Fruit fly (Drosophila melanogaster) Kc167 (cell line): ENCODE data around the gene Coq2.

Experiments
- Myc ChIP-seq: fragments of >200 bp; optimal IDR thresholded peaks from 2 replicates; lab custom pipeline; 2017; ENCODE audit warnings: missing external identifiers
- Sin3A ChIP-seq: fragments of >200 bp; optimal IDR thresholded peaks from 2 replicates; lab custom pipeline; 2018; ENCODE audit warnings: missing external identifiers
- h ChIP-seq: fragments of >200 bp; optimal IDR thresholded peaks from 3 replicates; lab custom pipeline; 2018; ENCODE audit warnings: missing external identifiers
- insv ChIP-seq: fragments of >200 bp; optimal IDR thresholded peaks from 3 replicates; lab custom pipeline; 2018; ENCODE audit warnings: missing external identifiers
- psq ChIP-seq: fragments of >200 bp; optimal IDR thresholded peaks from 2 replicates; lab custom pipeline; 2017; ENCODE audit warnings: missing external identifiers
- ttk ChIP-seq: sonication (Bioruptor generic); optimal IDR thresholded peaks from 2 replicates; lab custom pipeline; 2017; ENCODE audit warnings: missing external identifiers

Coq2 gene

DNA sequence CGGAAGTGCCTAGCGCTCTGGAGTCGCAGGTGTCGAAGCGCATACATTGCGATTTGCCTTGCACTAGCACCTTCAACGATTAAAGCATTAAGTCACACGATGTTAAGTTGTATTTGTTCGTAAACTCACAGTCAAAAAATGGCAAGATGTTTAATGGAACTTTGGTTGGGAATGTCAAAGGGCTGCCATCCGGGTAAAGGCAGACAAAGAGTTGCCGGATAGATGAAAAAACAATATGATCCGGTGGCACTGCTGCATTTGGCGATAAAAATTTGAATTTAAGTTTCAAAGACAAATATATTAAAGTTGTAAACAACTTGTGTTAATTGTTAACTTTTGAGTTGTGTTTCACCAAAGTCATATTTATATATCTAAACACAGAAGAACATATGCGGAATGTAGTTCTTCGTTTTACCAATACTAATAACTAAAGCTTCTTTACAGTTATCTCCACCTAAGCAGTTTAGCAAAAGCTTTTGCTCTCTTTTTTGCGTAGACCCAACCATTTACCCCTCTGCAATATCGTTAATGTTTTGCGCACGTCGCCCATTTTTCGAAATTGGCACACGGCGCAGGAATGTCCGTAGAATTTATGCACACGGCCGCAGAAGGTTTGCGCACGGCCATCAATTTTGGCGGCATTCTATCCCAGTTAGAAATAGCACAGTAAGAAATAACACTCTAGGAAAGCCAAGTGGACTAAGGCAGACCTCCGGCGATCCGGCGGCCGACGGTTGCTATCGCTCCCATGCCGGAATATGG, at the start of gene Coq2:
Gene Coq2 (minus strand): TSS at position 200 of the 762 bp plus-strand sequence.
- no peak for TF ChIP-seq Myc

DNA sequence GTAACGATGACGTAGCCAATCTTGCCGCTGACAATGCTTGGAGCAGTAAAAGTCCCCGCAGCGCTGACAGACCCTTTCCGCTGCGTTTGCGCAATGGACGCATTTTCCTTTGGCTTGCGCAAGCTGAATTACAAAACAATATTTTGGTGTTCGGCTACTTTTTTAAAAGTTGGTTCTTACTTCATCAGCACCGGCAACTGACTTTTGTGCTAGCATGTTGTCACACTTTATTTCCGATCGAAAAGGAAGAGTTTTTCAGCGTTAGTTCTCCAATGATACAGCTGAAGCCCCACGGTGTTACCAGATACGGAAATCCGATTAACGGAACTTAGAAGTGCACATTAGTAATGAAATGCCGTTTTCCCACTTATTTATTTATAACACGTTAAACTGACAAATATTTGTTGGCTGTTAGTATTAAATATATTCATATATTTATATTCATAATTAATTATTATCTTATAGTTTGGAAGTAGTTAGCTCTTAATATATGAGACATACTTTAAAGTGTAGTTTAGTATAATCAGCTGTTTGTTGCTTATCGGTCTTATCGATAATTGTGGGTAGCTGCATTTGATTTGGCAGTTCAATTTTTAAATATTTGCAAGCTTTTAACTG, 46.0 kb upstream of the Coq2 start, which contains the start of the genes Veneno and CG7963:
Gene Veneno (minus strand): TSS at position 296 of the 618 bp plus-strand sequence.
Gene CG7963 (plus strand): TSS at position 568 of the 618 bp plus-strand sequence.
- TF ChIP-seq h (lab: Kevin White, UChicago), result no peak
- TF ChIP-seq ttk (lab: Kevin White, UChicago), result no peak
- no peak for TF ChIP-seq Myc

DNA sequence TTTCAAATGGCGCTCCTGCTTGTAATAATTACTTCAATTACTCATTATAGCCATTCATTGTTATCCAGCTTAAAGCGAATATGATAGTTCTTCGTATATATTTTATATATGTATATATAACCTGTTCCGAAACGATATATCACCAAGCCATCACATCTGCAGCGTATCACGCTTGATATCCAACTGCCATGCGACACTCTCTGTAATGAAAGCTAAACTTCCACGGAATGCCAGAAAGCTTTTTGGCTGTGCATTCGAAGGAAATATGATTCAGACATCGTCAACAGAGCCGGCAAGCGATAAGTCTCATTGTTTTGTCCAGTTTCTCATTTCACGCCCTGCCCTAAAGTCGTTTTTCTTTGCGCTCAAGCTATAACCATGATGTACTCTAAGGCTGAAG, 41.7 kb upstream of the Coq2 start:
- TF ChIP-seq insv (lab: Kevin White, UChicago) (no peak), psq (lab: Kevin White, UChicago) (no peak), ttk (lab: Kevin White, UChicago) (no peak), h (lab: Kevin White, UChicago) (no peak), Sin3A (lab: Kevin White, UChicago) (no peak), Myc (no peak)

DNA sequence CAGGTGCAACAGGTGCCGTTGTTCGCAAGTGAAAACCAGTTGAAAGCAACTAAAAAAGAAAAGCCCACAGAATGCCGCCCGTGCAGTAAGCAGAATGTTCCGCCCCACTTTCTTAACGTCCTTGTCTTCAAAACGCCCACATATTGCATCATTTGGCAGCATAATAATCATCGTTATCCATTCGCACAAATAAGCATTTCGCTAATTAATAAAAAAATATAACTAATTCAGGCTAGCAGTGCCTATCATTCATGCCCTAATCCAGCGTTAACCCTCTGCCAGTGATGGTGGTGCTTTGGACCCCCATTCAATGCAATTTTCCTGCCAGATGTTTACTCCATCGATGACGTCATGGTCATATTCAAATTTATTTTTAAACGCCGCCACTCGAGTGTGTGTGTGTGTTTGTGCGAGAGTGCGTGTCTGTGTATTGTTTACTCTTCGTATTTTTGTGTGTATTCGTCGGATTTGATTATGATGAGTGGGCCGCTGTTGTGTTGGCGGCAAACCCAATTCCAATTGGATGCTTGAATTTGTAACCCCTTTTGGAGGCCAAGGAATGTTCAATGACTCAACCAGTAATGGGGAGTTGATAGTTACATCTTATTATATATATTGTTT, 41.1 kb upstream of the Coq2 start:
- TF ChIP-seq psq (lab: Kevin White, UChicago) (no peak), insv (lab: Kevin White, UChicago) (no peak), ttk (lab: Kevin White, UChicago) (no peak), h (lab: Kevin White, UChicago) (no peak), Myc (no peak), Sin3A (lab: Kevin White, UChicago) (no peak)

DNA sequence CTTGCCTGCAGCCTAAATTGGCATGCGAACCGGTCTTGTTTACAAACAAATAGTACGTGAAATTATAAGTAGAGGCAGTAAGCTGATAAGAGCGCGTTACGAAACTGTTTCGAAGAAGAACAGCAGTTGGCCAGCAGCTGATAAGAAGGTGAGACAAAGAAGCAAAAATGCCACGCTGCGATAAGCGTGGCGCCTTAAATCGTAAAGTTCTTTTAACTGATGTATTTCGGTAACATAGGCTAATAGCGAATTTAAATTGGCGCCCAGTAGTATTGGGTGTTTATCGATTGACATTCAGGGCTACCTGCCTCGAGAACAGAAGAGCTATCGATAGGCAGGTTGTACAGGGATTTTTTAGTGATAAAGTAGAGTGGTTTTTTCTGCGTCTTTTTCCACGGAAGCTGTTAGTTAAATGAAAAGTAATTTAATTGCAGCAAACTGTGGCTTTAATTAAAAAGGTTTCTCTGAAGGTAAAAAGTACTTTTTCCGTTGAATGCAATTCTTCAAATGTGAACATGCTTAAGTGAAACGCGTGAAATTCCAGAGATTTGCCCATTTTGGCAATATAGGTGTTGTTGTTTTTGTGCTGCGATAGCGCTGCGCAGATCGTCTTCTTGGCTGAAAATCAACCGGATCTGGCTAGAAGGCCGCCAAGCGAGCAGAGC, 40.4 kb upstream of the Coq2 start, which contains the start of gene stck:
Gene stck (plus strand): TSS at position 353 of the 665 bp plus-strand sequence.
- TF ChIP-seq insv (lab: Kevin White, UChicago) (no peak), Sin3A (lab: Kevin White, UChicago) (no peak), ttk (lab: Kevin White, UChicago) (no peak), Myc (no peak), h (lab: Kevin White, UChicago) (no peak), psq (lab: Kevin White, UChicago) (no peak)

DNA sequence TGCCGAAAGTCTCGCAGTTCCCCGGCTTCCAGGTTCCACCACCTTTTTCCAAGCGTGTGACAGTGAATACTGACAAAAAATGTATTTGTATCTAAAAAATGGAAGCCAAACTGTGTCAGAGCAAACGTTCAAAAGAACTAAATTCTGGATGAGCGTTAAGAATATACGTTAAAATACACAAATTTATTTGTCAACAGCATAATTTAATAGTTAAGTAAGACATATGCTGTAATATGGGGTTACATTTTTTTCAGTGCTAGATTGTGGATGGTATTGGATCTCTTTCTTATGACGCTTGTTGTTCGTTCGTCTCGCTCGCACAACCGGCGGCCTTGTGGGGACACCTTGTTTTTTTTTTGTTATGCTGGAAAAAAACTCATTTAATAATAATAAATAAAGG, 39.2 kb upstream of the Coq2 start:
- no peak for TF ChIP-seq Sin3A (lab: Kevin White, UChicago)
- TF ChIP-seq psq (lab: Kevin White, UChicago), result no peak
- TF ChIP-seq insv (lab: Kevin White, UChicago), result no peak
- TF ChIP-seq ttk (lab: Kevin White, UChicago), result no peak
- no peak for TF ChIP-seq Myc
- TF ChIP-seq h (lab: Kevin White, UChicago), result no peak

DNA sequence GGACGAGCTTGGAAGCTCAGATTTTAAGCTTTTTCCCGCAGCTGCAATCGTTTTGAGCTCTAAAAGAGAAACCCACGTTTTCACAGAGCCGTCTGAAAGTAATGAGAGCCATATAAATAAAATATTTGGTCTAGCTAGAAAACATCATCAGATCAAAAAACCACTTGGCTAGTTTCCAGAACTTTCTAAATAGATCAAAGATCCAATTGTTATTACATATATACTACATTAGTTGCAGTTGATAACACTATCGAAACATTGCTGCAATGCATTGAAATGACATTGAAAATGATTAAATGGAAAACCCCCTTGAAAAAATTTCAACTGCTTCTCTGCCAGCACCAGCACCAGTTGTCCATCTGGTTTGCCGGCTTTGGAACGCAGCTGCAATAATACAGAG, 38.6 kb upstream of the Coq2 start:
- TF ChIP-seq Sin3A (lab: Kevin White, UChicago) (no peak), insv (lab: Kevin White, UChicago) (no peak), Myc (no peak), psq (lab: Kevin White, UChicago) (no peak), h (lab: Kevin White, UChicago) (no peak), ttk (lab: Kevin White, UChicago) (no peak)

DNA sequence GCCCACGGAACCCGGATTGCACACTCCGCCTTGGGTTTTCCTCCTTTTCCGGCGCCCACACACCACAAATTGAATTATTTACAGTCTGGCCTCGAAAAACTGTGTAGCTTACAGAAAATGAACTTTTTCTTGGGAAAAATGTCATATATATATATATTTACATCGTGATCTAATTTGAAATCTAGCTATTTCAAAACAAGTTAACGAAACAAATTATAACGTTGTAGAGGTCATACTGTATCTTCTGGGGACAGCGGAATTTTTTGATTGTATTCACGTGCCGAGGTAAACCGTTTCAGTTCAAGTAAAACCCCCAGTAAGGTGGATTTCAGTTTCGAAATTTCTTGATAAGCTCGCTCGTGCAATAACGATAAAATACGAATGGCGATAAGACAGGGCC, 38.1 kb upstream of the Coq2 start:
- TF ChIP-seq h (lab: Kevin White, UChicago) (no peak), Myc (no peak), ttk (lab: Kevin White, UChicago) (no peak), psq (lab: Kevin White, UChicago) (no peak), insv (lab: Kevin White, UChicago) (no peak), Sin3A (lab: Kevin White, UChicago) (no peak)

DNA sequence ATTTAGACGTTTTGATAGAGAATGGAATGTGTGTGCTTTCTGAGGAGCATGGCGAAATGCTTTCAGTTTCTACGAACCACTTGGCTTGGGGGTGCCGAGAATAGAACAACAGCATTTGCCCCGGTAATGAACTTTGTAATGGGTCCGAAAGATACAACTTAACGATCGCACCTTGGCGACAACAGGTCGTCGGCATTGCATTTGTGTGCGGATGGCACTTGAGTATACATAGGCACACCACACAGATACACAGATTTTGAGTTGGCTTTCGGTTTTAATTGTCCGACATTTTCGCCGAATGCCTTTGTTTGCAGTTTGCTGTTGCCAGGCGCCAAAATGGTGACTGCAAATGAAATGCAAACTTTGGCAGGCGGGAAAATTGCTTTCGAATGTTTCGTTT, 37.7 kb upstream of the Coq2 start:
- TF ChIP-seq h (lab: Kevin White, UChicago) (no peak), insv (lab: Kevin White, UChicago) (no peak), psq (lab: Kevin White, UChicago) (no peak), ttk (lab: Kevin White, UChicago) (no peak), Myc (no peak), Sin3A (lab: Kevin White, UChicago) (no peak)

DNA sequence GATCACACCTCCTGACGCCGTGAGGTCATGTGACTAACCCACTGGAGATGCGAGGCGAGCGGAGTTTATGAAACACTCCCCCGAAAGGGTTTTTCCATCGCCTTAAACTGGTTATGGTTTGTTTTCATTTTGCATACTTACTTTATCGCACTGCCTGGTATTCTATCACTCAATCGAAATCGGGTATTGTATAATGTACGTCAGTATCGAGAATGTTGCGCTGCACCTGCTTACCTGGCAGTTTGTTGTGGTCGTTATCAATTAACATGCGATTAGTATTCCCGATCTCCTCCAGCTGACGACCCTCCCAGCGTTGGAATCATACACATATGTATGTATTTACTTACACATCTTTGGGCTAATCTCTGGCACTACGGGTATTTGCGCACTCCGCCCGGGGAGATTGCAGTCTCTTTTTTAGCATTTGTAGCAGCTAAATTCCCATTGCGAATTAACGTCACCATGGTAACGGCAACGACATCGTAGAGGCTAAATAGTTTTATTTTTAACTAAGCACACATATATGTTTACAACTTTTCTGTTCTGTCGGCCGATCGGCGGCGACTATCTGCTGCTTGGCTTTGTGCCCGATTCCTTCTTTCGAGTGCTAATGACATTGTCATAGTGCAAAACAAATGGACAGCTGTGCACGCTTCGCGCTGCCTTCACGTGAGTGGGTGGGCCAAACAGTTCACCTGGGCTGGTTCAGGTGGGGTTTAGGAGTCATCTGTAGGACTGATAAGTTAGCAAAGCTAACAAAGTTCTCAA, 36.8 kb upstream of the Coq2 start:
- no peak for TF ChIP-seq h (lab: Kevin White, UChicago)
- no peak for TF ChIP-seq Myc
- no peak for TF ChIP-seq insv (lab: Kevin White, UChicago)
- TF ChIP-seq psq (lab: Kevin White, UChicago), result no peak
- TF ChIP-seq Sin3A (lab: Kevin White, UChicago), result no peak
- no peak for TF ChIP-seq ttk (lab: Kevin White, UChicago)
